Fruit fly (Drosophila melanogaster) whole organism, embryonic: ENCODE results near the gene Sec3.

Experiments
- Awh ChIP-seq: fragments of 200-800 bp; sonication (Bioruptor generic); IDR thresholded peaks from 2 replicates; pipeline ENCODE4, ENCODE4 v1.3.6; 2022; ENCODE audit warnings: missing biosample characterization, missing genetic modification characterization
- Bgb ChIP-seq: fragments of 200-800 bp; sonication (Bioruptor generic); IDR thresholded peaks from 2 replicates; pipeline ENCODE4 v1.3.6; 2022; ENCODE audit warnings: missing biosample characterization, missing genetic modification characterization; ENCODE audit not compliant: partially characterized antibody
- CG12219 ChIP-seq: fragments of 200-800 bp; sonication (Bioruptor generic); optimal IDR thresholded peaks from 3 replicates; lab custom pipeline; 2018; ENCODE audit warnings: missing biosample characterization, mild to moderate bottlenecking, missing genetic modification characterization
- CG13894 ChIP-seq: fragments of 200-800 bp; sonication (Bioruptor generic); optimal IDR thresholded peaks from 3 replicates; lab custom pipeline; 2018; ENCODE audit warnings: missing biosample characterization, mild to moderate bottlenecking, missing genetic modification characterization, moderate library complexity
- CG15601 ChIP-seq: fragments of 200-800 bp; sonication (Bioruptor generic); optimal IDR thresholded peaks from 3 replicates; lab custom pipeline; 2019; ENCODE audit warnings: missing biosample characterization, mild to moderate bottlenecking, missing genetic modification characterization, moderate library complexity
- CG1603 ChIP-seq: fragments of 200-800 bp; sonication (Bioruptor generic); optimal IDR thresholded peaks from 2 replicates; lab custom pipeline; 2019; ENCODE audit warnings: missing biosample characterization, mild to moderate bottlenecking, missing genetic modification characterization, moderate library complexity
- CG18476 ChIP-seq: fragments of 200-800 bp; sonication (Bioruptor generic); optimal IDR thresholded peaks from 2 replicates; lab custom pipeline; 2016; ENCODE audit warnings: missing biosample characterization, mild to moderate bottlenecking, missing genetic modification characterization
- CG18599 ChIP-seq: fragments of 200-800 bp; sonication (Bioruptor generic); optimal IDR thresholded peaks from 3 replicates; lab custom pipeline; 2017; ENCODE audit warnings: missing biosample characterization, missing genetic modification characterization, mild to moderate bottlenecking, moderate library complexity, missing genetic modification reagents
- CG2199 ChIP-seq: fragments of 200-800 bp; sonication (Bioruptor generic); IDR thresholded peaks from 3 replicates; pipeline ENCODE4 v1.3.6; 2022; ENCODE audit warnings: missing biosample characterization, missing genetic modification characterization
- CG30431 ChIP-seq: fragments of 200-800 bp; sonication (Bioruptor generic); optimal IDR thresholded peaks from 2 replicates; lab custom pipeline; 2017; ENCODE audit warnings: missing biosample characterization, missing genetic modification characterization
- CG31365 ChIP-seq: fragments of 200-800 bp; sonication (Bioruptor generic); optimal IDR thresholded peaks from 2 replicates; lab custom pipeline; 2018; ENCODE audit warnings: missing biosample characterization, mild to moderate bottlenecking, missing genetic modification characterization
- CG3163 ChIP-seq: fragments of 200-800 bp; sonication (Bioruptor generic); optimal IDR thresholded peaks from 3 replicates; lab custom pipeline; 2016; ENCODE audit warnings: missing biosample characterization, missing genetic modification characterization
- CG4404 ChIP-seq: fragments of 200-800 bp; sonication (Bioruptor generic); IDR thresholded peaks from 2 replicates; pipeline ENCODE4 v1.3.6; 2022; ENCODE audit warnings: missing biosample characterization, missing genetic modification characterization
- CG6654 ChIP-seq: fragments of 200-800 bp; sonication (Bioruptor generic); optimal IDR thresholded peaks from 2 replicates; lab custom pipeline; 2017; ENCODE audit warnings: missing biosample characterization, mild to moderate bottlenecking, missing genetic modification characterization
- CG8388 ChIP-seq: fragments of 200-800 bp; sonication (Bioruptor generic); optimal IDR thresholded peaks from 2 replicates; lab custom pipeline; 2019; ENCODE audit warnings: missing biosample characterization, mild to moderate bottlenecking, missing genetic modification characterization, moderate library complexity
- CHES-1-like ChIP-seq: fragments of 200-800 bp; sonication (Bioruptor generic); optimal IDR thresholded peaks from 2 replicates; lab custom pipeline; 2016; ENCODE audit warnings: missing biosample characterization, missing genetic modification characterization
- CkIIα-i1 ChIP-seq: fragments of 200-800 bp; sonication (Bioruptor generic); IDR thresholded peaks from 2 replicates; pipeline ENCODE4 v1.3.6; 2022; ENCODE audit warnings: missing biosample characterization, missing genetic modification characterization
- CoRest ChIP-seq: fragments of 200-800 bp; sonication (Bioruptor generic); optimal IDR thresholded peaks from 3 replicates; lab custom pipeline; 2018; ENCODE audit warnings: missing biosample characterization, mild to moderate bottlenecking, missing genetic modification characterization, moderate library complexity
- CrebB ChIP-seq: fragments of 200-800 bp; sonication (Bioruptor generic); optimal IDR thresholded peaks from 3 replicates; lab custom pipeline; 2018; ENCODE audit warnings: missing biosample characterization, mild to moderate bottlenecking, missing genetic modification characterization
- D19B ChIP-seq: fragments of 200-800 bp; sonication (Bioruptor generic); optimal IDR thresholded peaks from 2 replicates; lab custom pipeline; 2017; ENCODE audit warnings: missing biosample characterization, mild to moderate bottlenecking, missing genetic modification characterization
- E2f2 ChIP-seq: fragments of 200-800 bp; sonication (Bioruptor generic); IDR thresholded peaks from 2 replicates; pipeline ENCODE4 v1.3.6; 2022; ENCODE audit warnings: missing biosample characterization, missing genetic modification characterization
- Ets65A ChIP-seq: fragments of 200-800 bp; sonication (Bioruptor generic); peaks from one replicate; lab custom pipeline; 2016; ENCODE audit warnings: missing biosample characterization, missing genetic modification characterization
- Gsc ChIP-seq: fragments of 200-800 bp; sonication (Bioruptor generic); IDR thresholded peaks from 2 replicates; pipeline ENCODE4 v1.3.6; 2022; ENCODE audit warnings: missing biosample characterization, missing genetic modification characterization
- HHEX ChIP-seq: fragments of 200-800 bp; sonication (Bioruptor generic); optimal IDR thresholded peaks from 3 replicates; lab custom pipeline; 2017; ENCODE audit warnings: missing biosample characterization, mild to moderate bottlenecking, missing genetic modification characterization, missing genetic modification reagents
- HLHmδ ChIP-seq: fragments of 200-800 bp; sonication (Bioruptor generic); optimal IDR thresholded peaks from 2 replicates; lab custom pipeline; 2018; ENCODE audit warnings: missing biosample characterization, mild to moderate bottlenecking, missing genetic modification characterization, moderate library complexity
- Hr51 ChIP-seq, 2 experiments: fragments of 200-800 bp; sonication (Bioruptor generic); optimal IDR thresholded peaks; 2 replicates in 1 of 2; 3 replicates in 1 of 2; lab custom pipeline; 2016 to 2018; ENCODE audit warnings: missing biosample characterization in 2 of 2, missing genetic modification characterization in 2 of 2, mild to moderate bottlenecking in 1 of 2, moderate library complexity in 1 of 2
- Hsf ChIP-seq: fragments of 200-800 bp; sonication (Bioruptor generic); optimal IDR thresholded peaks from 3 replicates; lab custom pipeline; 2016; ENCODE audit warnings: missing biosample characterization, missing genetic modification characterization
- Med ChIP-seq: fragments of 200-800 bp; sonication (Bioruptor generic); peaks from one replicate; lab custom pipeline; 2016; ENCODE audit warnings: missing biosample characterization, missing genetic modification characterization, mild to moderate bottlenecking, inconsistent platforms, moderate library complexity
- NFAT ChIP-seq: fragments of 200-800 bp; sonication (Bioruptor generic); IDR thresholded peaks from 2 replicates; pipeline ENCODE4 v1.3.6; 2022; ENCODE audit warnings: missing biosample characterization, missing genetic modification characterization
- NK7.1 ChIP-seq: fragments of 200-800 bp; sonication (Bioruptor generic); optimal IDR thresholded peaks from 3 replicates; lab custom pipeline; 2016; ENCODE audit warnings: missing biosample characterization, missing genetic modification characterization
- Optix ChIP-seq: fragments of 200-800 bp; sonication (Bioruptor generic); IDR thresholded peaks from 3 replicates; pipeline ENCODE4 v1.3.6; 2022; ENCODE audit warnings: missing biosample characterization, missing genetic modification characterization
- Sin3A ChIP-seq: fragments of >200 bp; optimal IDR thresholded peaks from 2 replicates; lab custom pipeline; 2018
- Tbp ChIP-seq: fragments of >200 bp; optimal IDR thresholded peaks from 2 replicates; lab custom pipeline; 2018; ENCODE audit warnings: missing biosample characterization, missing genetic modification characterization
- YL-1 ChIP-seq: fragments of 200-800 bp; sonication (Bioruptor generic); optimal IDR thresholded peaks from 3 replicates; lab custom pipeline; 2017; ENCODE audit warnings: missing biosample characterization, mild to moderate bottlenecking, missing genetic modification characterization
- ato ChIP-seq: fragments of 200-800 bp; sonication (Bioruptor generic); IDR thresholded peaks from 2 replicates; pipeline ENCODE4 v1.3.6; 2022; ENCODE audit warnings: missing biosample characterization, missing genetic modification characterization; ENCODE audit not compliant: partially characterized antibody
- bigmax ChIP-seq: fragments of 200-800 bp; sonication (Bioruptor generic); optimal IDR thresholded peaks from 2 replicates; lab custom pipeline; 2018; ENCODE audit warnings: missing biosample characterization, mild to moderate bottlenecking, missing genetic modification characterization
- cas ChIP-seq: fragments of 200-800 bp; sonication (Bioruptor generic); IDR thresholded peaks from 2 replicates; pipeline ENCODE4 v1.3.6; 2022; ENCODE audit warnings: missing biosample characterization, missing genetic modification characterization
- cwo ChIP-seq: fragments of 200-800 bp; sonication (Bioruptor generic); optimal IDR thresholded peaks from 3 replicates; lab custom pipeline; 2017; ENCODE audit warnings: missing biosample characterization, missing genetic modification characterization, mild to moderate bottlenecking, moderate library complexity, missing genetic modification reagents
- da ChIP-seq: fragments of 200-800 bp; sonication (Bioruptor generic); optimal IDR thresholded peaks from 2 replicates; lab custom pipeline; 2016; ENCODE audit warnings: missing biosample characterization, missing genetic modification characterization
- dysf ChIP-seq: fragments of 200-800 bp; sonication (Bioruptor generic); IDR thresholded peaks from 3 replicates; pipeline ENCODE4 v1.3.6; 2022; ENCODE audit warnings: missing biosample characterization, missing genetic modification characterization
- fd64A ChIP-seq: fragments of 200-800 bp; sonication (Bioruptor generic); optimal IDR thresholded peaks from 3 replicates; lab custom pipeline; 2018; ENCODE audit warnings: missing biosample characterization, mild to moderate bottlenecking, missing genetic modification characterization
- fru ChIP-seq: fragments of >200 bp; optimal IDR thresholded peaks from 2 replicates; lab custom pipeline; 2017
- gcm2 ChIP-seq: fragments of 200-800 bp; sonication (Bioruptor generic); optimal IDR thresholded peaks from 2 replicates; lab custom pipeline; 2016; ENCODE audit warnings: missing biosample characterization, missing genetic modification characterization
- hbn ChIP-seq: fragments of 200-800 bp; sonication (Bioruptor generic); IDR thresholded peaks from 2 replicates; pipeline ENCODE4 v1.3.6; 2022; ENCODE audit warnings: missing biosample characterization, missing genetic modification characterization; ENCODE audit not compliant: partially characterized antibody
- hth ChIP-seq: fragments of >200 bp; optimal IDR thresholded peaks from 2 replicates; lab custom pipeline; 2017; ENCODE audit warnings: inconsistent platforms
- jumu ChIP-seq: fragments of 200-800 bp; sonication (Bioruptor generic); optimal IDR thresholded peaks from 3 replicates; lab custom pipeline; 2016; ENCODE audit warnings: missing biosample characterization, missing genetic modification characterization
- lov ChIP-seq, 2 experiments: fragments of 200-800 bp in 1 of 2; fragments of >200 bp in 1 of 2; sonication (Bioruptor generic) in 1 of 2; IDR thresholded peaks in 1 of 2; optimal IDR thresholded peaks in 1 of 2; 2 replicates in 1 of 2; 3 replicates in 1 of 2; pipeline versions ENCODE4 v1.3.6 to Lab custom; 2017 to 2022; ENCODE audit warnings: missing biosample characterization in 1 of 2, missing genetic modification characterization in 1 of 2
- pfk ChIP-seq: fragments of 200-800 bp; sonication (Bioruptor generic); optimal IDR thresholded peaks from 2 replicates; lab custom pipeline; 2018; ENCODE audit warnings: missing biosample characterization, mild to moderate bottlenecking, missing genetic modification characterization, moderate library complexity
- tap ChIP-seq: fragments of 200-800 bp; optimal IDR thresholded peaks from 3 replicates; lab custom pipeline; 2019; ENCODE audit warnings: missing biosample characterization, mild to moderate bottlenecking, missing genetic modification characterization, moderate library complexity
- trh ChIP-seq: fragments of 200-800 bp; sonication (Bioruptor generic); optimal IDR thresholded peaks from 2 replicates; lab custom pipeline; 2016; ENCODE audit warnings: missing biosample characterization, missing genetic modification characterization
- zf30C ChIP-seq: fragments of 200-800 bp; sonication (Bioruptor generic); optimal IDR thresholded peaks from 3 replicates; lab custom pipeline; 2018; ENCODE audit warnings: missing biosample characterization, mild to moderate bottlenecking, missing genetic modification characterization

The Sec3 gene

dm6 chr3L:17433555-17433954, 8.5 kb upstream of the Sec3 start, which contains the start of the genes Coq4 and CG32176 (continued):
- TF ChIP-seq fd64A (GFP tag; lab: Kevin White, UChicago): peak; percentile 91
- TF ChIP-seq CG1603 (tag; lab: Kevin White, UChicago): peak; percentile 98
- peak; percentile 91 for TF ChIP-seq YL-1
- TF ChIP-seq CG31365 (tag; lab: Kevin White, UChicago): peak; percentile 85
- peak; percentile 84 for TF ChIP-seq CkIIα-i1 (GFP tag; lab: Robert Waterston, UW)
- no peak for TF ChIP-seq hth (lab: Kevin White, UChicago)
- peak; percentile 98 for TF ChIP-seq CG18599
- peak; percentile 99 for TF ChIP-seq Hsf (GFP tag; lab: Kevin White, UChicago)
- peak; percentile 98 for TF ChIP-seq CoRest (tag; lab: Kevin White, UChicago)
- peak; percentile 92 for TF ChIP-seq cwo (GFP tag; lab: Kevin White, UChicago)
- peak; percentile 96 for TF ChIP-seq CG13894 (tag; lab: Kevin White, UChicago)
- no peak for TF ChIP-seq HLHmδ
- peak; percentile 98 to 99 for TF ChIP-seq Hr51 (GFP tag; optimal IDR thresholded peaks at IDR 0.05; lab: Kevin White, UChicago)
- TF ChIP-seq CG6654 (GFP tag; lab: Kevin White, UChicago): peak; percentile 87
- peak; percentile 93 for TF ChIP-seq Gsc (GFP tag; lab: Robert Waterston, UW)
- TF ChIP-seq hbn (GFP tag; lab: Robert Waterston, UW): 0 out of 2 replicates have a peak, but pooled peaks have one; percentile 39
- TF ChIP-seq E2f2 (GFP tag; lab: Robert Waterston, UW): peak; percentile 81
- peak; percentile 98 for TF ChIP-seq NFAT (GFP tag; lab: Robert Waterston, UW)
- peak; percentile 98 for TF ChIP-seq trh (GFP tag; lab: Kevin White, UChicago)
- peak; percentile 99 for TF ChIP-seq jumu (GFP tag; lab: Kevin White, UChicago)
- TF ChIP-seq CG8388 (GFP tag; lab: Kevin White, UChicago): peak; percentile 97
- TF ChIP-seq CG12219: peak; percentile 96
- peak; percentile 48 for TF ChIP-seq ato (GFP tag; lab: Robert Waterston, UW)
- TF ChIP-seq cas: peak; percentile 95
- TF ChIP-seq Ets65A (GFP tag; lab: Kevin White, UChicago): peak; percentile 100
- TF ChIP-seq CrebB (tag; lab: Kevin White, UChicago): peak; percentile 97
- TF ChIP-seq Optix (GFP tag; lab: Robert Waterston, UW): peak; percentile 94
- TF ChIP-seq pfk: peak; percentile 49
- TF ChIP-seq CG18476 (GFP tag; lab: Kevin White, UChicago): peak; percentile 97
- TF ChIP-seq CHES-1-like (GFP tag; lab: Kevin White, UChicago): peak; percentile 98
- no peak for TF ChIP-seq Sin3A (lab: Kevin White, UChicago)
- no peak for TF ChIP-seq lov (optimal IDR thresholded peaks at IDR 0.05; lab: Kevin White, UChicago)
- peak; percentile 96 for TF ChIP-seq lov (GFP tag; IDR thresholded peaks at IDR 0.05; lab: Robert Waterston, UW)
- peak; percentile 100 for TF ChIP-seq Med (GFP tag; lab: Kevin White, UChicago)
- peak; percentile 96 for TF ChIP-seq HHEX (GFP tag; lab: Kevin White, UChicago)
- TF ChIP-seq fru (lab: Kevin White, UChicago): no peak
- peak; percentile 98 for TF ChIP-seq dysf (GFP tag; lab: Robert Waterston, UW)
- no peak for TF ChIP-seq Tbp (GFP tag; lab: Kevin White, UChicago)
- TF ChIP-seq D19B (GFP tag; lab: Kevin White, UChicago): peak; percentile 91
- TF ChIP-seq bigmax: peak; percentile 62
- TF ChIP-seq NK7.1 (GFP tag; lab: Kevin White, UChicago): peak; percentile 96
- TF ChIP-seq da (GFP tag; lab: Kevin White, UChicago): peak; percentile 95
- TF ChIP-seq CG3163: peak; percentile 88
- TF ChIP-seq CG4404 (GFP tag; lab: Robert Waterston, UW): peak; percentile 96
- TF ChIP-seq CG15601 (tag; lab: Kevin White, UChicago): peak; percentile 94
- TF ChIP-seq gcm2: peak; percentile 97
- peak; percentile 16 for TF ChIP-seq zf30C (GFP tag; lab: Kevin White, UChicago)
- peak; percentile 93 for TF ChIP-seq CG2199 (GFP tag; lab: Robert Waterston, UW)
- peak; percentile 98 for TF ChIP-seq Awh
- TF ChIP-seq Bgb: peak; percentile 77
- peak; percentile 97 for TF ChIP-seq tap (tag; lab: Kevin White, UChicago)
- peak; percentile 97 for TF ChIP-seq CG30431 (GFP tag; lab: Kevin White, UChicago)
